Worm (Caenorhabditis elegans) whole organism, young adult: Measurements from ENCODE around the gene H12I13.6.

Experiments
- B0261.1 ChIP-seq: sonication (generic microtip); optimal IDR thresholded peaks from 2 replicates; lab custom pipeline; 2016; ENCODE audit warnings: mild to moderate bottlenecking, missing genetic modification characterization, moderate library complexity, missing compliant biosample characterization
- B0336.3 ChIP-seq: fragments of 200-800 bp; sonication (Bioruptor generic); IDR thresholded peaks from 2 replicates; pipeline ENCODE4 v1.3.6; 2022; ENCODE audit warnings: missing genetic modification characterization, missing compliant biosample characterization
- D2030.7 ChIP-seq: fragments of 200-800 bp; sonication (Bioruptor generic); IDR thresholded peaks from 2 replicates; pipeline ENCODE4 v1.3.6; 2022; ENCODE audit warnings: missing genetic modification reagents, missing genetic modification characterization, missing compliant biosample characterization
- F33H1.4 ChIP-seq: fragments of 200-800 bp; sonication (Bioruptor generic); IDR thresholded peaks from 2 replicates; pipeline ENCODE4 v1.3.6; 2022; ENCODE audit warnings: missing genetic modification reagents, missing genetic modification characterization, missing compliant biosample characterization
- F55B11.4 ChIP-seq: sonication (generic microtip); optimal IDR thresholded peaks from 2 replicates; lab custom pipeline; 2016; ENCODE audit warnings: missing compliant biosample characterization, missing genetic modification characterization, borderline replicate concordance; ENCODE audit not compliant: insufficient read depth
- F57C9.4 ChIP-seq: sonication (generic microtip); optimal IDR thresholded peaks from 2 replicates; lab custom pipeline; 2017; ENCODE audit warnings: mild to moderate bottlenecking, missing genetic modification characterization, missing compliant biosample characterization
- K11D2.4 ChIP-seq: fragments of 200-800 bp; sonication (Bioruptor generic); IDR thresholded peaks from 2 replicates; pipeline ENCODE4 v1.3.6; 2022; ENCODE audit warnings: missing genetic modification reagents, missing genetic modification characterization, missing compliant biosample characterization
- Y67H2A.10 ChIP-seq: fragments of 200-800 bp; sonication (Bioruptor generic); conservative IDR thresholded peaks from 2 replicates; pipeline ENCODE4 v1.3.6; 2022; ENCODE audit warnings: missing genetic modification reagents, missing genetic modification characterization, missing compliant biosample characterization
- Y79H2A.3 ChIP-seq: fragments of 200-800 bp; sonication (Bioruptor generic); conservative IDR thresholded peaks from 2 replicates; pipeline ENCODE4 v1.3.6; 2022; ENCODE audit warnings: missing genetic modification reagents, missing genetic modification characterization, missing compliant biosample characterization
- akir-1 ChIP-seq: fragments of 200-800 bp; sonication (Bioruptor generic); optimal IDR thresholded peaks from 2 replicates; lab custom pipeline; 2018; ENCODE audit warnings: mild to moderate bottlenecking, missing genetic modification characterization, moderate library complexity, missing compliant biosample characterization
- athp-1 ChIP-seq: sonication (generic microtip); optimal IDR thresholded peaks from 2 replicates; lab custom pipeline; 2017; ENCODE audit warnings: mild to moderate bottlenecking, missing genetic modification characterization, missing compliant biosample characterization
- attf-5 ChIP-seq: fragments of 200-800 bp; sonication (Bioruptor generic); optimal IDR thresholded peaks from 2 replicates; lab custom pipeline; 2018; ENCODE audit warnings: mild to moderate bottlenecking, missing genetic modification characterization, missing compliant biosample characterization
- bed-2 ChIP-seq: fragments of 200-800 bp; sonication (Bioruptor generic); IDR thresholded peaks from 2 replicates; pipeline ENCODE4 v1.3.6; 2022; ENCODE audit warnings: missing genetic modification reagents, missing genetic modification characterization, missing compliant biosample characterization
- ceh-40 ChIP-seq: fragments of 200-800 bp; sonication (Bioruptor generic); IDR thresholded peaks from 2 replicates; pipeline ENCODE4 v1.3.6; 2022; ENCODE audit warnings: missing genetic modification characterization, missing compliant biosample characterization
- ceh-58 ChIP-seq: fragments of 200-800 bp; sonication (Bioruptor generic); IDR thresholded peaks from 2 replicates; pipeline ENCODE4 v1.3.6; 2022; ENCODE audit warnings: missing genetic modification characterization, missing compliant biosample characterization
- chd-7 ChIP-seq: sonication (generic microtip); optimal IDR thresholded peaks from 2 replicates; lab custom pipeline; 2016; ENCODE audit warnings: mild to moderate bottlenecking, missing genetic modification characterization, moderate library complexity, missing compliant biosample characterization
- die-1 ChIP-seq: sonication (generic microtip); optimal IDR thresholded peaks from 2 replicates; lab custom pipeline; 2016; ENCODE audit warnings: missing genotype, mild to moderate bottlenecking, missing genetic modification characterization, missing compliant biosample characterization
- dox-1 ChIP-seq: fragments of 200-800 bp; sonication (Bioruptor generic); IDR thresholded peaks from 2 replicates; pipeline ENCODE4 v1.3.6; 2022; ENCODE audit warnings: missing genetic modification reagents, missing genetic modification characterization, missing compliant biosample characterization
- dpl-1 ChIP-seq: fragments of 150-350 bp; optimal IDR thresholded peaks from 2 replicates; lab custom pipeline; 2014; ENCODE audit warnings: missing biosample characterization, missing genetic modification reagents, missing genetic modification characterization
- gei-17 ChIP-seq: fragments of 200-800 bp; sonication (Bioruptor generic); optimal IDR thresholded peaks from 2 replicates; lab custom pipeline; 2018; ENCODE audit warnings: mild to moderate bottlenecking, missing genetic modification characterization, missing compliant biosample characterization
- him-1 ChIP-seq: sonication (generic microtip); optimal IDR thresholded peaks from 2 replicates; lab custom pipeline; 2016; ENCODE audit warnings: missing genotype, missing genetic modification reagents, missing genetic modification characterization, missing compliant biosample characterization
- hlh-12 ChIP-seq: sonication (generic microtip); optimal IDR thresholded peaks from 2 replicates; lab custom pipeline; 2016; ENCODE audit warnings: missing genetic modification characterization, missing compliant biosample characterization
- hmg-1.2 ChIP-seq: fragments of 200-800 bp; sonication (Bioruptor generic); IDR thresholded peaks from 2 replicates; pipeline ENCODE4 v1.3.6; 2022; ENCODE audit warnings: missing genetic modification reagents, missing genetic modification characterization, missing compliant biosample characterization
- hsf-1 ChIP-seq: fragments of 200-800 bp; sonication (Bioruptor generic); IDR thresholded peaks from 2 replicates; pipeline ENCODE4 v1.3.6; 2022; ENCODE audit warnings: missing genetic modification reagents, missing genetic modification characterization, missing compliant biosample characterization
- lin-35 ChIP-seq, 3 experiments: fragments of 150-350 bp in 2 of 3; sonication (generic microtip) in 1 of 3; optimal IDR thresholded peaks; 2 replicates each; lab custom pipeline; 2014 to 2018; ENCODE audit warnings: missing biosample characterization in 3 of 3, missing genetic modification characterization in 3 of 3, missing genetic modification reagents in 3 of 3
- lsl-1 ChIP-seq: fragments of 200-800 bp; sonication (Bioruptor generic); optimal IDR thresholded peaks from 2 replicates; lab custom pipeline; 2018; ENCODE audit warnings: mild to moderate bottlenecking, missing genetic modification characterization, moderate library complexity, missing compliant biosample characterization
- mes-4 ChIP-seq: sonication (generic microtip); optimal IDR thresholded peaks from 2 replicates; lab custom pipeline; 2016; ENCODE audit warnings: missing genotype, missing genetic modification characterization, missing compliant biosample characterization
- mxl-1 ChIP-seq: sonication (generic microtip); optimal IDR thresholded peaks from 2 replicates; lab custom pipeline; 2016; ENCODE audit warnings: missing genetic modification characterization, missing compliant biosample characterization
- nhr-90 ChIP-seq: sonication (generic microtip); optimal IDR thresholded peaks from 2 replicates; lab custom pipeline; 2016; ENCODE audit warnings: missing genotype, mild to moderate bottlenecking, missing genetic modification characterization, missing compliant biosample characterization
- pha-4 ChIP-seq: fragments of 150-350 bp; sonication (generic microtip); optimal IDR thresholded peaks from 2 replicates; lab custom pipeline; 2014; ENCODE audit warnings: missing biosample characterization, missing genetic modification reagents, missing genetic modification characterization
- snpc-1.1 ChIP-seq: sonication (generic microtip); optimal IDR thresholded peaks from 2 replicates; lab custom pipeline; 2017; ENCODE audit warnings: missing genetic modification characterization, mild to moderate bottlenecking, missing compliant biosample characterization, antibody characterized with exemption, moderate library complexity, missing genotype, missing genetic modification reagents; ENCODE audit not compliant: insufficient read depth
- snpc-1.3 ChIP-seq: sonication (generic microtip); optimal IDR thresholded peaks from 2 replicates; lab custom pipeline; 2017; ENCODE audit warnings: missing genetic modification characterization, mild to moderate bottlenecking, missing compliant biosample characterization, antibody characterized with exemption, moderate library complexity, missing genotype, missing genetic modification reagents; ENCODE audit not compliant: insufficient read depth
- snpc-3.4 ChIP-seq: sonication (generic microtip); optimal IDR thresholded peaks from 2 replicates; lab custom pipeline; 2017; ENCODE audit warnings: missing genetic modification characterization, mild to moderate bottlenecking, missing compliant biosample characterization, antibody characterized with exemption, moderate library complexity, missing genotype, missing genetic modification reagents
- snpc-4 ChIP-seq, 5 experiments: fragments of 150-350 bp in 1 of 5; sonication (generic microtip) in 4 of 5; optimal IDR thresholded peaks; 2 replicates each; lab custom pipeline; 2014 to 2018; ENCODE audit warnings: missing genetic modification characterization in 5 of 5, missing biosample characterization in 3 of 5, antibody characterized with exemption in 2 of 5, mild to moderate bottlenecking in 2 of 5, missing compliant biosample characterization in 2 of 5, missing genotype in 2 of 5, moderate library complexity in 2 of 5, missing genetic modification reagents in 1 of 5
- tlf-1 ChIP-seq: fragments of 200-800 bp; sonication (Bioruptor generic); optimal IDR thresholded peaks from 2 replicates; lab custom pipeline; 2018; ENCODE audit warnings: mild to moderate bottlenecking, missing genetic modification characterization, missing compliant biosample characterization
- unc-130 ChIP-seq: sonication (generic microtip); optimal IDR thresholded peaks from 2 replicates; lab custom pipeline; 2016; ENCODE audit warnings: missing genetic modification reagents, missing genetic modification characterization, missing compliant biosample characterization
- ztf-25 ChIP-seq: fragments of 200-800 bp; sonication (Bioruptor generic); IDR thresholded peaks from 2 replicates; pipeline ENCODE4 v1.3.6; 2022; ENCODE audit warnings: missing genetic modification reagents, missing genetic modification characterization, missing compliant biosample characterization
- ztf-26 ChIP-seq: sonication (generic microtip); optimal IDR thresholded peaks from 2 replicates; lab custom pipeline; 2017; ENCODE audit warnings: missing genetic modification characterization, missing compliant biosample characterization
- ztf-6 ChIP-seq: fragments of 200-800 bp; sonication (Bioruptor generic); IDR thresholded peaks from 2 replicates; pipeline ENCODE4 v1.3.6; 2022; ENCODE audit warnings: missing genetic modification reagents, missing genetic modification characterization, missing compliant biosample characterization

The H12I13.6 gene

DNA sequence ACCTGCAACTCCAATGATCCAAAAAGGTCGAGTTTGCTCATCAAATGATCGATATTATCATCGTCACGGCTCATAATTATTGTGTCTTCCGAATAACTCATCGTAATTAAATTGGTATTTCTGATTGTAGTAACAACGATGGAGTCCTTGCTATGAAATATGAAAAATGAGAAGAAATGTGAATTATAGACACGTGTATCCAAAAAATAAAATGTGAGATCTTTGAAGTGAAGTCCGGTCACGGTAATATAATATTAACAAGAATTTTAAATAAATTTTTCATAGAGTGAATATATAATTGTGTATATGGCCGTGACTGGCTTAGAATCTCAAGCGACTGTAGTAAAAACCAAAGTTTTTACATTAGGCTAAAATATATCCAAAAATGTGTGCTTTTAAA lies 10.6 kb upstream of the H12I13.6 start, which contains the start of gene H12I13.1 (continued):
- TF ChIP-seq hmg-1.2 (GFP tag; lab: Robert Waterston, UW) (no peak), lin-35 (GFP tag; optimal IDR thresholded peaks at IDR 0.05; lab: Kevin White, UChicago) (no peak), mes-4 (tag; lab: Kevin White, UChicago) (no peak), K11D2.4 (GFP tag; lab: Robert Waterston, UW) (no peak)

ce11 chrII:6080743-6081142 lies 3.0 kb downstream of the H12I13.6 start, which contains the start of gene fbf-1:
Gene fbf-1 (minus strand): TSS chrII:6080843.
- TF ChIP-seq ceh-58 (GFP tag; lab: Robert Waterston, UW) (no peak), D2030.7 (GFP tag; lab: Robert Waterston, UW) (no peak), attf-5 (no peak), ceh-40 (no peak), lsl-1 (GFP tag; lab: Kevin White, UChicago) (peak; percentile 43), snpc-1.1 (tag; lab: Kevin White, UChicago) (no peak), dpl-1 (GFP tag; lab: Kevin White, UChicago) (no peak)

DNA sequence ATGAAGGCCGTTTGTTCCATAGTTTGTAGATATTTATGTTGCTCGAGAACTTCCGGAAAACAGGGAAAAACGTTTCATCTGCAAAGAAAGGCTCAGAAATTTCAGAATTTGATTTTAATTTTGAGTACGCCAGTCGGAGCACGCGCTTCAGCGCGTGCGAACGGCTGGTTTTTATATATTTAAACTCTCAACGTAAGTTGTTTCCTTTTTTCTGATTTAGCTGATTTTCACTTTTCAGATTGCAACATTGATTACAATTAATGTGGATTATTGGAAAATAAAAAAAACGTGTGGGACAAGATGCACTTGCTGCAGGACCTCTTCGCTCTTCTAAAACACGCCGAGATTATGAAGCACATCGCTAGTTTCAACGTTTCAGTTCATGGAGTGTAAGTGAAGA lies 4.9 kb downstream of the H12I13.6 start, which contains the start of gene F21H12.3:
Gene F21H12.3 (plus strand): TSS at position 301 of the 400 bp plus-strand sequence.
- TF ChIP-seq athp-1 (tag; lab: Kevin White, UChicago), result no peak

DNA sequence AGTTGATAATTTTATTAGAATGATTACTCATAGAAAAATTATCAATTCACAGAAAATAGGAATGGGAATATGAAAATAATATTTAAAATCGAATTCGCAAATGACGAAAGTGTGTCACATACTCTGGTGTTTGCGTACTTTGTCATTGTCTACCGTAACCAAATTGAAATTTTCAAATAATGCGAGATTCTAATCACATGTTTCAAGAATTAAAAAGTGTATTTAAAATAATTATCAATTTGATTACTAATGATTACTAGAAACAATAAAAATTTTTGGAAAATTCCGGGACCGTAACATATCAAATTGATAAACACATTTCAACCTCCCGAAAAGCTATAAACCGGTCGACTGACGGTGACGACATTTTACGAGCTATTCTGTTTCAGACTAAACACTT lies 13.7 kb downstream of the H12I13.6 start, which contains the start of the genes fbf-2 and nspg-3:
Gene fbf-2 (minus strand): TSS at position 101 of the 400 bp plus-strand sequence.
Gene nspg-3 (plus strand): TSS at position 388 of the 400 bp plus-strand sequence.
- TF ChIP-seq lsl-1 (GFP tag; lab: Kevin White, UChicago) (peak; percentile 61), D2030.7 (GFP tag; lab: Robert Waterston, UW) (no peak), nhr-90 (tag; lab: Kevin White, UChicago) (no peak), ztf-26 (no peak)
- TF ChIP-seq, all 124 proteins: peak for 1

DNA sequence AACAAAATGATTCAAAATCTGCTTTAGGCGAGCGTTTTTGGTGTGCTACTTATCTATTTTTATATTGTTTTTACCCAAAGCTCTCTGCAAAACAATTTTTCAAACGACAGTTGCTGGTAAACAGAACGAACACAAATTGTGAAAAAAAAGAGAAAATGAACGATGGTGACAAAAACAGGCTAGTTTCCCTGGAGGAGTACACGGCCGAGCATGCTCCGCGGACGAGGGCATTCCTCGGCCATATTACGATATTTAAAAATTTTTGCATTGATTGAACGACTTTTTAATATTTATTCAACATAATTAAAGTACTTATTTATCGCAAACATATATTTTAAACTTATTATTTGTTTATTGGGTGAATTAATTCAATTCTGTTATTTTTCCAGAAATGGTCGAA lies 19.7 kb downstream of the H12I13.6 start, which contains the start of the genes tpp-2 and rbbp-5:
Gene tpp-2 (minus strand): TSS at position 157 of the 400 bp plus-strand sequence.
Gene rbbp-5 (plus strand): TSS at position 390 of the 400 bp plus-strand sequence.
- TF ChIP-seq B0336.3 (GFP tag; lab: Robert Waterston, UW), result no peak
- TF ChIP-seq die-1 (tag; lab: Kevin White, UChicago), result no peak
- no peak for TF ChIP-seq hlh-12
- 0 out of 2 replicates have a peak, but pooled peaks have one; percentile 39 for TF ChIP-seq Y67H2A.10
- no peak for TF ChIP-seq mxl-1 (tag; lab: Kevin White, UChicago)
- no peak for TF ChIP-seq Y79H2A.3 (GFP tag; lab: Robert Waterston, UW)
- peak; percentile 49 for TF ChIP-seq lsl-1 (GFP tag; lab: Kevin White, UChicago)
- TF ChIP-seq snpc-4 (GFP tag; optimal IDR thresholded peaks at IDR 0.05; lab: Kevin White, UChicago), result no peak
- peak in 1 of 4 experiments; percentile 49 for TF ChIP-seq snpc-4 (tag; optimal IDR thresholded peaks at IDR 0.05; lab: Kevin White, UChicago)
- no peak for TF ChIP-seq akir-1 (GFP tag; lab: Kevin White, UChicago)
- TF ChIP-seq B0261.1 (tag; lab: Kevin White, UChicago), result no peak
- no peak for TF ChIP-seq pha-4 (tag; lab: Kevin White, UChicago)
- no peak for TF ChIP-seq ztf-6
- peak; percentile 18 for TF ChIP-seq snpc-3.4 (tag; lab: Kevin White, UChicago)
- peak; percentile 32; the same call in 1 of the 2 replicates for TF ChIP-seq D2030.7 (GFP tag; lab: Robert Waterston, UW)
- no peak for TF ChIP-seq hsf-1 (GFP tag; lab: Robert Waterston, UW)
- TF ChIP-seq tlf-1 (GFP tag; lab: Kevin White, UChicago), result no peak
- no peak for TF ChIP-seq F55B11.4 (tag; lab: Kevin White, UChicago)
- TF ChIP-seq F33H1.4, result no peak
- no peak for TF ChIP-seq chd-7 (tag; lab: Kevin White, UChicago)
- TF ChIP-seq unc-130 (GFP tag; lab: Kevin White, UChicago), result peak; percentile 55
- TF ChIP-seq gei-17 (GFP tag; lab: Kevin White, UChicago), result no peak
- no peak for TF ChIP-seq athp-1 (tag; lab: Kevin White, UChicago)
- peak; percentile 25; the same call in 1 of the 2 replicates for TF ChIP-seq hmg-1.2 (GFP tag; lab: Robert Waterston, UW)
- no peak for TF ChIP-seq F57C9.4 (tag; lab: Kevin White, UChicago)
- 0 out of 2 replicates have a peak, but pooled peaks have one; percentile 15 for TF ChIP-seq bed-2 (GFP tag; lab: Robert Waterston, UW)
- peak; percentile 27 for TF ChIP-seq snpc-1.3
- peak; percentile 70; the same call in 1 of the 2 replicates for TF ChIP-seq dox-1 (GFP tag; lab: Robert Waterston, UW)
- peak; percentile 27 for TF ChIP-seq him-1 (tag; lab: Kevin White, UChicago)
- 0 out of 2 replicates have a peak, but pooled peaks have one; percentile 31 for TF ChIP-seq ztf-25 (GFP tag; lab: Robert Waterston, UW)
